Fruit fly (Drosophila melanogaster) whole organism, pupa: Measurements from ENCODE around the gene Cp15.

ENCODE experiments used
- CG8301 ChIP-seq: fragments of 200-800 bp; sonication (Bioruptor generic); optimal IDR thresholded peaks from 2 replicates; lab custom pipeline; 2018; ENCODE audit warnings: missing biosample characterization, mild to moderate bottlenecking, missing genetic modification characterization
- fd96Ca ChIP-seq: fragments of 200-800 bp; sonication (Bioruptor generic); IDR thresholded peaks from 3 replicates; pipeline ENCODE4 v1.3.6; 2022; ENCODE audit warnings: missing biosample characterization, missing genetic modification characterization
- rn ChIP-seq: fragments of 200-800 bp; sonication (Bioruptor generic); IDR thresholded peaks from 2 replicates; pipeline ENCODE4 v1.3.6; 2022; ENCODE audit warnings: missing biosample characterization, missing genetic modification characterization

DNA sequence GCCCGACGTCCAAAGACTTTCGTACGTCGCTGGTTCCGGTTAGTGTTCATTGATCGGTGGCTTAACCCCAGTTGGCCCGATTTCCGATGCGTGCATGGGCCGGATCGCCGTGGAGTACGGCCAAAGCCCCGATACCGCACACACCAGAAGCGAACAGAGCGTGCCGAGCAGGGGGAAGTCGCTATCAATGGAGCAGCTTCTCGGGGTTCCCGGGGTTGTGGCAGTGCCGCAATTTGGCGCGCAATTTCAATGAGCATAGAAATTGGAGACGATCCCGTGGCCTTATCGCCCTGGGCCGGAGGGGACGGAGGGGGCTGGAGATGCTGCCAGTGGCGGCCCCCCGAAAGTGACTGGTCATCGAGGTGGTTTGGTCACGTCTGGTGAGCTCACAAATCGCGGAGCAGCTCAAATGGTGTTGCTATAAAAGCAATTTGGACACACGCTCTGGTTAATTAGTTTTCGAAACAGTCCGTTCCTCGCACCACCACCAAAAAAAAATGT lies 3.3 kb downstream of the Cp15 start, which contains the start of gene Cp16:
- TF ChIP-seq fd96Ca (GFP tag; lab: Robert Waterston, UW) (no peak), rn (GFP tag; lab: Robert Waterston, UW) (no peak), CG8301 (tag; lab: Kevin White, UChicago) (no peak)
